Fruit fly (Drosophila melanogaster): ENCODE data around the gene Cpr72Eb.

Gene Cpr72Eb

dm6 chr3L:16338703-16339102 is 26.0 kb upstream of the Cpr72Eb start, which contains the start of gene CG4998:
Gene CG4998 (plus strand): TSS chr3L:16339003.
- no peak for TF ChIP-seq CG13287 (GFP tag; IDR thresholded peaks at IDR 0.05; ENCODE audit: partially characterized antibody)
- TF ChIP-seq MBD-R2 (GFP tag; IDR thresholded peaks at IDR 0.05): no peak
- TF ChIP-seq pan (optimal IDR thresholded peaks at IDR 0.05): no peak
- peak in 1 of 2 experiments; percentile 14 for TF ChIP-seq pan (GFP tag; optimal IDR thresholded peaks at IDR 0.05 in 1 of 2, IDR thresholded peaks at IDR 0.05 in 1 of 2)
- TF ChIP-seq CG12769 (tag; optimal IDR thresholded peaks at IDR 0.05): peak; percentile 8
- TF ChIP-seq Bdp1 (GFP tag; optimal IDR thresholded peaks at IDR 0.05): no peak
- no peak for TF ChIP-seq ERR (GFP tag; optimal IDR thresholded peaks at IDR 0.05)
- no peak for TF ChIP-seq fd102C (GFP tag; optimal IDR thresholded peaks at IDR 0.05)
- TF ChIP-seq CG6654 (GFP tag; optimal IDR thresholded peaks at IDR 0.05): no peak
- no peak for TF ChIP-seq CG10979 (tag; optimal IDR thresholded peaks at IDR 0.05)
- peak; percentile 8 for TF ChIP-seq Blimp-1 (GFP tag; optimal IDR thresholded peaks at IDR 0.05)

dm6 chr3L:16339463-16339862 is 25.2 kb upstream of the Cpr72Eb start:
- TF ChIP-seq fd96Cb (tag; optimal IDR thresholded peaks at IDR 0.05): peak; percentile 0
- peak; percentile 57 for TF ChIP-seq dmrt99B (tag; optimal IDR thresholded peaks at IDR 0.05)
- TF ChIP-seq sob (GFP tag; IDR thresholded peaks at IDR 0.05): no peak
- TF ChIP-seq vvl (GFP tag; IDR thresholded peaks at IDR 0.05): no peak
- peak; percentile 37; the same call in 1 of the 2 replicates for TF ChIP-seq Ptx1 (GFP tag; IDR thresholded peaks at IDR 0.05)
- no peak for TF ChIP-seq hkb (optimal IDR thresholded peaks at IDR 0.05)
- TF ChIP-seq hkb (GFP tag; IDR thresholded peaks at IDR 0.05): peak; percentile 53
- TF ChIP-seq CG6689 (GFP tag; IDR thresholded peaks at IDR 0.05): 0 out of 2 replicates have a peak, but pooled peaks have one; percentile 17
- TF ChIP-seq CG17359 (tag; optimal IDR thresholded peaks at IDR 0.05): peak; percentile 40
- TF ChIP-seq CG15269 (tag; optimal IDR thresholded peaks at IDR 0.05): peak; percentile 17
- peak; percentile 59 for TF ChIP-seq Sox102F (GFP tag; optimal IDR thresholded peaks at IDR 0.05)
- TF ChIP-seq ttk (GFP tag; IDR thresholded peaks at IDR 0.05): 0 out of 2 replicates have a peak, but pooled peaks have one; percentile 25
- TF ChIP-seq CoRest (tag; optimal IDR thresholded peaks at IDR 0.05): peak; percentile 2
- TF ChIP-seq HmgD (GFP tag; optimal IDR thresholded peaks at IDR 0.05): no peak
- TF ChIP-seq Nf-YC (tag; optimal IDR thresholded peaks at IDR 0.05): no peak
- TF ChIP-seq ci (GFP tag; IDR thresholded peaks at IDR 0.05): 0 out of 3 replicates have a peak, but pooled peaks have one; percentile 9
- peak; percentile 23; the same call in 1 of the 3 replicates for TF ChIP-seq row (GFP tag; IDR thresholded peaks at IDR 0.05)
- TF ChIP-seq otp (GFP tag; IDR thresholded peaks at IDR 0.05): no peak
- TF ChIP-seq Ets65A (GFP tag): peak; percentile 57
- no peak for TF ChIP-seq CG4730 (GFP tag; IDR thresholded peaks at IDR 0.05)
- peak in 1 of 2 experiments; percentile 52 for TF ChIP-seq Hr51 (GFP tag; optimal IDR thresholded peaks at IDR 0.05)
- peak; percentile 9 for TF ChIP-seq Oli (tag; optimal IDR thresholded peaks at IDR 0.05)
- no peak for TF ChIP-seq CG6791 (GFP tag; IDR thresholded peaks at IDR 0.05; ENCODE audit: partially characterized antibody)
- TF ChIP-seq bab2 (GFP tag; optimal IDR thresholded peaks at IDR 0.05): no peak
- peak; percentile 18 for TF ChIP-seq phol (tag; optimal IDR thresholded peaks at IDR 0.05)
- peak; percentile 42; the same call in 1 of the 2 replicates for TF ChIP-seq CG31441 (GFP tag; IDR thresholded peaks at IDR 0.05)

- TF ChIP-seq wek (GFP tag; optimal IDR thresholded peaks at IDR 0.05): no peak
- no peak for TF ChIP-seq CG13123 (GFP tag; optimal IDR thresholded peaks at IDR 0.05)
- TF ChIP-seq CG17385 (GFP tag; optimal IDR thresholded peaks at IDR 0.05): no peak
- TF ChIP-seq ash1 (GFP tag; optimal IDR thresholded peaks at IDR 0.05): no peak
- peak; percentile 98 for TF ChIP-seq Blimp-1 (GFP tag; optimal IDR thresholded peaks at IDR 0.05)
- TF ChIP-seq ro (GFP tag; IDR thresholded peaks at IDR 0.05): no peak
- TF ChIP-seq pros (GFP tag; optimal IDR thresholded peaks at IDR 0.05): no peak
- TF ChIP-seq hbn (GFP tag; IDR thresholded peaks at IDR 0.05; ENCODE audit: partially characterized antibody): no peak
- TF ChIP-seq oc (tag; optimal IDR thresholded peaks at IDR 0.05): peak; percentile 16
- TF ChIP-seq repo (GFP tag; optimal IDR thresholded peaks at IDR 0.05): no peak
- no peak for TF ChIP-seq CG42726 (GFP tag; IDR thresholded peaks at IDR 0.05; ENCODE audit: partially characterized antibody)
- no peak for TF ChIP-seq nerfin-2 (GFP tag; IDR thresholded peaks at IDR 0.05; ENCODE audit: partially characterized antibody)
- TF ChIP-seq Bdp1 (GFP tag; optimal IDR thresholded peaks at IDR 0.05): no peak
- no peak for TF ChIP-seq pzg (GFP tag; optimal IDR thresholded peaks at IDR 0.05)
- TF ChIP-seq CG32532 (GFP tag; IDR thresholded peaks at IDR 0.05): no peak
Observed at dm6 chr3L:16339873-16340272, 24.8 kb upstream of the Cpr72Eb start.
